Worm (Caenorhabditis elegans) whole organism, L3 larva: ENCODE measurements around the gene saps-1.

Experiments used
- R02D3.7 ChIP-seq: fragments of 150-350 bp; optimal IDR thresholded peaks from 2 replicates; lab custom pipeline; 2014; ENCODE audit warnings: missing biosample characterization, missing genetic modification characterization
- elt-3 ChIP-seq, 3 experiments: fragments of 150-350 bp in 1 of 3; sonication (generic microtip) in 2 of 3; optimal IDR thresholded peaks; 2 replicates in 2 of 3; 4 replicates in 1 of 3; lab custom pipeline; 2014 to 2017; ENCODE audit warnings: missing biosample characterization in 3 of 3, missing genetic modification characterization in 3 of 3
- jun-1 ChIP-seq: fragments of 150-350 bp; optimal IDR thresholded peaks from 2 replicates; lab custom pipeline; 2014; ENCODE audit warnings: missing biosample characterization, missing genetic modification reagents, missing genetic modification characterization
- nhr-25 ChIP-seq: sonication (generic microtip); optimal IDR thresholded peaks from 2 replicates; lab custom pipeline; 2017; ENCODE audit warnings: missing biosample characterization, missing genetic modification characterization
- pha-4 ChIP-seq: fragments of 150-350 bp; optimal IDR thresholded peaks from 2 replicates; lab custom pipeline; 2014; ENCODE audit warnings: missing biosample characterization, missing genetic modification reagents, missing genetic modification characterization
- pqm-1 ChIP-seq: fragments of 150-350 bp; optimal IDR thresholded peaks from 2 replicates; lab custom pipeline; 2017; ENCODE audit warnings: missing biosample characterization, missing genetic modification characterization, inconsistent platforms
- unc-39 ChIP-seq: sonication (generic microtip); optimal IDR thresholded peaks from 4 replicates; lab custom pipeline; 2017; ENCODE audit warnings: missing biosample characterization, missing genetic modification characterization
- unc-62 ChIP-seq: fragments of 150-350 bp; sonication (generic microtip); optimal IDR thresholded peaks from 4 replicates; lab custom pipeline; 2014; ENCODE audit warnings: missing biosample characterization, missing genetic modification reagents, missing genetic modification characterization
- ztf-11 ChIP-seq: fragments of 150-350 bp; optimal IDR thresholded peaks from 2 replicates; lab custom pipeline; 2014; ENCODE audit warnings: missing biosample characterization, missing genetic modification characterization

DNA sequence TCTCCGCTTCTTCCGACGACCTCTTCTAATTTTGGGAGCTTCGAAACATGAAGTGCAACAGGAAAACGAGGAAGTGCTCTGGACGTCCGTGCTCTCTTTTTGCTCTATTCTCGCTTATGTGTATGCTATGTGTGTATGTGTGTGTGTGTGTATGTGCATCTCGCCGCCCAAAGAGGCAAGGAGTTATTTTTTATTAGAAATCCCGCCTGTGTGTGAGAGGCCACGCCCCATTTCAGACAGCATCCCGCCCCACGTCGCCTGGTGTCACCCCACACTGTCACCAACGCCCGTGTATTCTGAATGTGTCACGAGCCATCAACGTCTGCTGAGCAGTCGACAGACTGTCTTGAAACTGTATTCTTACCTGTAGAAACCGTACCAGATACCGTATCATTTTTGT lies 42.0 kb upstream of the saps-1 start, which contains the start of gene T05B9.2:
- TF ChIP-seq pha-4 (tag; lab: Kevin White, UChicago) (no peak), ztf-11 (tag; lab: Kevin White, UChicago) (no peak), unc-39 (no peak), elt-3 (tag; optimal IDR thresholded peaks at IDR 0.05; lab: Kevin White, UChicago) (no peak), pqm-1 (no peak), unc-62 (no peak), jun-1 (tag; lab: Kevin White, UChicago) (no peak), nhr-25 (tag; lab: Kevin White, UChicago) (no peak), R02D3.7 (tag; lab: Kevin White, UChicago) (no peak)
